Worm (Caenorhabditis elegans) whole organism, midembryonic: ENCODE data around the gene cdkr-3.

Experiments
- T22C8.4 ChIP-seq: fragments of 200-800 bp; sonication (Bioruptor generic); IDR thresholded peaks from 2 replicates; pipeline ENCODE4 v1.3.6; 2022; ENCODE audit warnings: missing genetic modification characterization, missing compliant biosample characterization
- flt-1 ChIP-seq: fragments of 200-800 bp; sonication (Bioruptor generic); IDR thresholded peaks from 2 replicates; pipeline ENCODE4 v1.3.6; 2022; ENCODE audit warnings: missing genetic modification characterization, missing compliant biosample characterization
- klf-2 ChIP-seq: fragments of 200-800 bp; sonication (Bioruptor generic); conservative IDR thresholded peaks from 2 replicates; pipeline ENCODE4 v1.3.6; 2022; ENCODE audit warnings: missing genetic modification reagents, missing genetic modification characterization, missing compliant biosample characterization
- med-1 ChIP-seq: sonication (generic microtip); optimal IDR thresholded peaks from 2 replicates; lab custom pipeline; 2017; ENCODE audit warnings: missing genetic modification characterization, mild to moderate bottlenecking, missing compliant biosample characterization, antibody characterized with exemption, missing genetic modification reagents; ENCODE audit not compliant: insufficient read depth
- ztf-23 ChIP-seq: fragments of 200-800 bp; sonication (Bioruptor generic); IDR thresholded peaks from 2 replicates; pipeline ENCODE4 v1.3.6; 2022; ENCODE audit warnings: missing genetic modification reagents, missing genetic modification characterization, missing compliant biosample characterization
- ztf-29 ChIP-seq: fragments of 200-800 bp; sonication (Bioruptor generic); IDR thresholded peaks from 2 replicates; pipeline ENCODE4 v1.3.6; 2022; ENCODE audit warnings: missing genetic modification reagents, missing genetic modification characterization, missing compliant biosample characterization

ce11 chrV:20311519-20311918 is 41.6 kb downstream of the cdkr-3 start, which contains the start of gene clec-262:
- TF ChIP-seq T22C8.4: no peak
- no peak for TF ChIP-seq flt-1 (GFP tag; lab: Robert Waterston, UW)
- no peak for TF ChIP-seq ztf-23 (GFP tag; lab: Robert Waterston, UW)
- TF ChIP-seq klf-2 (GFP tag; lab: Robert Waterston, UW): no peak
- no peak for TF ChIP-seq ztf-29 (GFP tag; lab: Robert Waterston, UW)
- no peak for TF ChIP-seq med-1 (GFP tag; lab: Kevin White, UChicago)
